Fruit fly (Drosophila melanogaster) whole organism, prepupa: Measurements from ENCODE around the gene CG33631.

Source experiments
- CG15336 ChIP-seq: fragments of 200-800 bp; sonication (Bioruptor generic); IDR thresholded peaks from 2 replicates; pipeline ENCODE4 v1.3.6; 2022; ENCODE audit warnings: missing biosample characterization, missing genetic modification characterization
- CG16779 ChIP-seq: fragments of 200-800 bp; sonication (Bioruptor generic); optimal IDR thresholded peaks from 3 replicates; lab custom pipeline; 2017; ENCODE audit warnings: missing biosample characterization, mild to moderate bottlenecking, missing genetic modification characterization
- Eip78C ChIP-seq: fragments of 200-800 bp; sonication (Bioruptor generic); peaks from one replicate; lab custom pipeline; 2016; ENCODE audit warnings: missing biosample characterization, missing genetic modification characterization
- Hr39 ChIP-seq: fragments of 200-800 bp; sonication (Bioruptor generic); optimal IDR thresholded peaks from 2 replicates; lab custom pipeline; 2016; ENCODE audit warnings: missing biosample characterization, missing genetic modification characterization

DNA sequence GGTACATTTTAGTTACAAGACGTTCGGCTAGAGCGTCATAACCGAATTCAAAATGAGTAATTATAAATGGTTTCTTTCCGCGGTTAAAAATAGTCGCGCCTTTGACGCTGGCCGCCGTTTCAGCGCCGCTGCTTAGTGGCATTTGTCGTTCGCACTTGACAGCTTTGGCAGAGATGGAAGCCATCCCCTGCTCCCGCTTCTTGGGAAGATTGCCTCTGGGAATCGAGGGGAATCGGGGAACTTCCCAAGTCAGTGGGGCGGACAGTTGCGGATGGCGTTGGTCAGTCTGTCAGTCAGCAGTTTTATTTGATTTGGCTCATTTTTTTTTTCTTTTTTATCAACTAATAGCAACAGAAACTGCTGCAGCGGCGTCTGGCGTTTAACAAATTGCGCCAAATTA lies 43.0 kb downstream of the CG33631 start:
- TF ChIP-seq Hr39, result no peak
- no peak for TF ChIP-seq Eip78C (GFP tag; lab: Kevin White, UChicago)
- TF ChIP-seq CG15336 (GFP tag; lab: Robert Waterston, UW), result no peak
- TF ChIP-seq CG16779 (tag; lab: Kevin White, UChicago), result no peak
